Worm (Caenorhabditis elegans) whole organism, L4 larva: ENCODE measurements around the gene B0284.3.
A peak's percentile ranks its signal among the peaks of the same experiment; 100 is the strongest.

Source experiments
- F44E2.7 ChIP-seq: fragments of 200-800 bp; sonication (Bioruptor generic); IDR thresholded peaks from 2 replicates; pipeline ENCODE4 v2.1.2; 2022; ENCODE audit warnings: missing genetic modification characterization, missing compliant biosample characterization
- F49E8.2 ChIP-seq: sonication (generic microtip); optimal IDR thresholded peaks from 2 replicates; lab custom pipeline; 2016; ENCODE audit warnings: missing compliant biosample characterization, mild to moderate bottlenecking, missing genetic modification characterization, borderline replicate concordance
- Y105C5A.15 ChIP-seq: fragments of 200-800 bp; sonication (Bioruptor generic); IDR thresholded peaks from 2 replicates; pipeline ENCODE4 v1.3.6; 2022; ENCODE audit warnings: missing genetic modification characterization, missing compliant biosample characterization
- ZK546.5 ChIP-seq, 2 experiments: sonication (generic microtip); optimal IDR thresholded peaks; 2 replicates each; lab custom pipeline; 2017; ENCODE audit warnings: missing biosample characterization in 2 of 2, missing genetic modification characterization in 2 of 2
- ama-1 ChIP-seq: fragments of 150-350 bp; optimal IDR thresholded peaks from 2 replicates; lab custom pipeline; 2014; ENCODE audit warnings: inconsistent platforms, mixed read lengths
- ceh-44 ChIP-seq: fragments of 200-800 bp; sonication (Bioruptor generic); IDR thresholded peaks from 2 replicates; pipeline ENCODE4 v1.3.6; 2022; ENCODE audit warnings: missing genetic modification reagents, missing genetic modification characterization, missing compliant biosample characterization
- ceh-62 ChIP-seq: sonication (generic microtip); optimal IDR thresholded peaks from 2 replicates; lab custom pipeline; 2017; ENCODE audit warnings: missing biosample characterization, missing genetic modification characterization
- ceh-82 ChIP-seq: sonication (generic microtip); optimal IDR thresholded peaks from 2 replicates; lab custom pipeline; 2017; ENCODE audit warnings: missing biosample characterization, missing genetic modification characterization
- daf-12 ChIP-seq: fragments of 150-350 bp; optimal IDR thresholded peaks from 2 replicates; lab custom pipeline; 2014; ENCODE audit warnings: missing biosample characterization, missing genetic modification reagents, missing genetic modification characterization
- daf-16 ChIP-seq, 3 experiments: sonication (generic microtip); optimal IDR thresholded peaks; 2 replicates each; lab custom pipeline; 2016 to 2017; ENCODE audit warnings: missing genetic modification characterization in 3 of 3, missing genetic modification reagents in 3 of 3, mild to moderate bottlenecking in 2 of 3, missing compliant biosample characterization in 2 of 3, missing biosample characterization in 1 of 3, moderate library complexity in 1 of 3
- daf-19 ChIP-seq: fragments of 200-800 bp; sonication (Bioruptor generic); conservative IDR thresholded peaks from 2 replicates; pipeline ENCODE4 v1.3.6; 2022; ENCODE audit warnings: missing genetic modification characterization, missing compliant biosample characterization
- dmd-6 ChIP-seq: fragments of 200-800 bp; sonication (Bioruptor generic); IDR thresholded peaks from 2 replicates; pipeline ENCODE4 v1.3.6; 2022; ENCODE audit warnings: missing genetic modification reagents, missing genetic modification characterization, missing compliant biosample characterization
- dmd-8 ChIP-seq: fragments of 200-800 bp; sonication (Bioruptor generic); IDR thresholded peaks from 2 replicates; pipeline ENCODE4 v1.3.6; 2022; ENCODE audit warnings: missing genetic modification characterization, missing compliant biosample characterization
- dpl-1 ChIP-seq: fragments of 150-350 bp; optimal IDR thresholded peaks from 2 replicates; lab custom pipeline; 2014; ENCODE audit warnings: missing biosample characterization, missing genetic modification reagents, missing genetic modification characterization
- duxl-1 ChIP-seq: sonication (generic microtip); optimal IDR thresholded peaks from 2 replicates; lab custom pipeline; 2016; ENCODE audit warnings: mild to moderate bottlenecking, missing genetic modification characterization, moderate library complexity, missing compliant biosample characterization; ENCODE audit not compliant: poor library complexity
- dve-1 ChIP-seq: sonication (generic microtip); optimal IDR thresholded peaks from 2 replicates; lab custom pipeline; 2017; ENCODE audit warnings: antibody characterized with exemption, mild to moderate bottlenecking, missing genetic modification characterization, missing compliant biosample characterization; ENCODE audit not compliant: insufficient read depth
- egl-43 ChIP-seq: fragments of 200-800 bp; sonication (Bioruptor generic); IDR thresholded peaks from 2 replicates; pipeline ENCODE4 v1.3.6; 2022; ENCODE audit warnings: missing genetic modification reagents, missing genetic modification characterization, missing compliant biosample characterization
- hif-1 ChIP-seq, 2 experiments: sonication (generic microtip); optimal IDR thresholded peaks; 2 replicates each; lab custom pipeline; 2016 to 2017; ENCODE audit warnings: missing compliant biosample characterization in 2 of 2, missing genetic modification characterization in 2 of 2, missing genetic modification reagents in 2 of 2, missing genotype in 2 of 2, mild to moderate bottlenecking in 1 of 2
- hlh-11 ChIP-seq: fragments of 200-800 bp; sonication (Bioruptor generic); optimal IDR thresholded peaks from 2 replicates; lab custom pipeline; 2018; ENCODE audit warnings: mild to moderate bottlenecking, missing genetic modification characterization, missing compliant biosample characterization
- hlh-30 ChIP-seq: sonication (generic microtip); optimal IDR thresholded peaks from 2 replicates; lab custom pipeline; 2017; ENCODE audit warnings: antibody characterized with exemption, mild to moderate bottlenecking, missing genetic modification characterization, missing compliant biosample characterization; ENCODE audit not compliant: insufficient read depth
- hmg-1.1 ChIP-seq: fragments of 200-800 bp; sonication (Bioruptor generic); IDR thresholded peaks from 2 replicates; pipeline ENCODE4 v1.3.6; 2022; ENCODE audit warnings: missing genetic modification reagents, missing genetic modification characterization, missing compliant biosample characterization
- lin-13 ChIP-seq: fragments of 150-350 bp; optimal IDR thresholded peaks from 2 replicates; lab custom pipeline; 2014; ENCODE audit warnings: missing biosample characterization, missing genetic modification reagents, missing genetic modification characterization
- lin-15B ChIP-seq: fragments of 150-350 bp; sonication (generic microtip); optimal IDR thresholded peaks from 3 replicates; lab custom pipeline; 2014; ENCODE audit warnings: missing biosample characterization, missing genetic modification characterization
- lin-29 ChIP-seq: fragments of 200-800 bp; sonication (Bioruptor generic); IDR thresholded peaks from 2 replicates; pipeline ENCODE4 v1.3.6; 2022; ENCODE audit warnings: missing genetic modification reagents, missing genetic modification characterization, missing compliant biosample characterization
- lin-38 ChIP-seq: fragments of 200-800 bp; sonication (Bioruptor generic); IDR thresholded peaks from 2 replicates; pipeline ENCODE4 v1.3.6; 2022; ENCODE audit warnings: missing genetic modification reagents, missing genetic modification characterization, missing compliant biosample characterization
- lsy-2 ChIP-seq, 2 experiments: fragments of 150-350 bp in 1 of 2; sonication (generic microtip) in 1 of 2; optimal IDR thresholded peaks; 2 replicates each; lab custom pipeline; 2014 to 2017; ENCODE audit warnings: missing biosample characterization in 2 of 2, missing genetic modification characterization in 2 of 2
- madf-9 ChIP-seq: fragments of 200-800 bp; sonication (Bioruptor generic); conservative IDR thresholded peaks from 2 replicates; pipeline ENCODE4 v1.3.6; 2022; ENCODE audit warnings: missing genetic modification reagents, missing genetic modification characterization, missing compliant biosample characterization
- mdl-1 ChIP-seq, 2 experiments: fragments of 150-350 bp in 1 of 2; sonication (generic microtip) in 1 of 2; optimal IDR thresholded peaks; 2 replicates each; lab custom pipeline; 2014 to 2017; ENCODE audit warnings: missing biosample characterization in 2 of 2, missing genetic modification characterization in 2 of 2
- mep-1 ChIP-seq: fragments of 150-350 bp; sonication (generic microtip); optimal IDR thresholded peaks from 3 replicates; lab custom pipeline; 2014; ENCODE audit warnings: missing biosample characterization, missing genetic modification characterization
- mes-2 ChIP-seq: sonication (generic microtip); optimal IDR thresholded peaks from 2 replicates; lab custom pipeline; 2016; ENCODE audit warnings: missing genotype, mild to moderate bottlenecking, missing genetic modification characterization, missing compliant biosample characterization; ENCODE audit not compliant: poor library complexity, severe bottlenecking
- mxl-3 ChIP-seq: fragments of 200-800 bp; sonication (Bioruptor generic); optimal IDR thresholded peaks from 2 replicates; lab custom pipeline; 2018; ENCODE audit warnings: mild to moderate bottlenecking, missing genetic modification characterization, missing compliant biosample characterization
- nhr-10 ChIP-seq: fragments of 150-350 bp; optimal IDR thresholded peaks from 2 replicates; lab custom pipeline; 2014; ENCODE audit warnings: missing biosample characterization, missing genetic modification characterization
- nhr-25 ChIP-seq: sonication (generic microtip); optimal IDR thresholded peaks from 2 replicates; lab custom pipeline; 2017; ENCODE audit warnings: missing genetic modification characterization, mild to moderate bottlenecking, missing compliant biosample characterization, antibody characterized with exemption, moderate library complexity, borderline replicate concordance; ENCODE audit not compliant: insufficient read depth
- nhr-28 ChIP-seq: fragments of 150-350 bp; optimal IDR thresholded peaks from 2 replicates; lab custom pipeline; 2014; ENCODE audit warnings: missing biosample characterization, missing genetic modification characterization
- nhr-48 ChIP-seq: sonication (generic microtip); optimal IDR thresholded peaks from 2 replicates; lab custom pipeline; 2016; ENCODE audit warnings: mild to moderate bottlenecking, missing genetic modification characterization, missing compliant biosample characterization
- nhr-77 ChIP-seq: fragments of 150-350 bp; optimal IDR thresholded peaks from 2 replicates; lab custom pipeline; 2014; ENCODE audit warnings: missing biosample characterization, missing genetic modification characterization
- rbr-2 ChIP-seq: sonication (generic microtip); optimal IDR thresholded peaks from 2 replicates; lab custom pipeline; 2016; ENCODE audit warnings: missing genotype, missing genetic modification characterization, missing compliant biosample characterization
- saeg-2 ChIP-seq: fragments of 200-800 bp; sonication (Bioruptor generic); IDR thresholded peaks from 2 replicates; pipeline ENCODE4 v1.3.6; 2022; ENCODE audit warnings: missing genetic modification reagents, missing genetic modification characterization, missing compliant biosample characterization
- spr-1 ChIP-seq: sonication (generic microtip); optimal IDR thresholded peaks from 2 replicates; lab custom pipeline; 2016; ENCODE audit warnings: mild to moderate bottlenecking, missing genetic modification characterization, missing compliant biosample characterization
- unc-130 ChIP-seq: sonication (generic microtip); optimal IDR thresholded peaks from 2 replicates; lab custom pipeline; 2016; ENCODE audit warnings: missing genetic modification reagents, missing genetic modification characterization, missing compliant biosample characterization
- zfp-2 ChIP-seq: sonication (generic microtip); optimal IDR thresholded peaks from 2 replicates; lab custom pipeline; 2016; ENCODE audit warnings: mild to moderate bottlenecking, missing genetic modification characterization, missing compliant biosample characterization
- zip-11 ChIP-seq: fragments of 200-800 bp; sonication (Bioruptor generic); IDR thresholded peaks from 2 replicates; pipeline ENCODE4 v1.3.6; 2022; ENCODE audit warnings: missing genetic modification characterization, missing compliant biosample characterization
- ztf-7 ChIP-seq: fragments of 150-350 bp; optimal IDR thresholded peaks from 2 replicates; lab custom pipeline; 2014; ENCODE audit warnings: missing biosample characterization, missing genetic modification characterization

B0284.3 gene

ce11 chrIII:4426711-4427218 lies 47.1 kb upstream of the B0284.3 start (continued):
- TF ChIP-seq madf-9 (GFP tag; lab: Robert Waterston, UW) (peak; percentile 85), dmd-8 (GFP tag; lab: Robert Waterston, UW) (peak; percentile 72), F44E2.7 (GFP tag; lab: Robert Waterston, UW) (0 out of 2 replicates have a peak, but pooled peaks have one; percentile 83), egl-43 (peak; percentile 93), lin-29 (peak; percentile 46; the same call in 1 of the 2 replicates), spr-1 (tag; lab: Kevin White, UChicago) (peak; percentile 43)
- TF ChIP-seq, all 104 proteins: peak for 41; not testable (repeated sequence) for 63

ce11 chrIII:4419117-4419978 lies 39.7 kb upstream of the B0284.3 start, which contains the start of the genes R07E5.7 and cku-80:
Gene R07E5.7 (minus strand): TSS chrIII:4419167.
Gene cku-80 (plus strand): TSS chrIII:4419848.
- peak; percentile 19 for TF ChIP-seq lin-13 (GFP tag; lab: Kevin White, UChicago)
- peak; percentile 88 for TF ChIP-seq dpl-1 (GFP tag; lab: Kevin White, UChicago)
- TF ChIP-seq rbr-2: peak; percentile 55
- TF ChIP-seq duxl-1 (tag; lab: Kevin White, UChicago): peak; percentile 25
- no peak for TF ChIP-seq Y105C5A.15
- no peak for TF ChIP-seq nhr-25 (tag; lab: Kevin White, UChicago)
- TF ChIP-seq daf-16 (GFP tag; optimal IDR thresholded peaks at IDR 0.05; lab: Kevin White, UChicago): no peak
- peak; percentile 36 for TF ChIP-seq daf-16 (tag; optimal IDR thresholded peaks at IDR 0.05; lab: Kevin White, UChicago)
- peak; percentile 17 for TF ChIP-seq nhr-77 (tag; lab: Kevin White, UChicago)
- TF ChIP-seq lin-15B: peak; percentile 33
- no peak for TF ChIP-seq ZK546.5 (tag; optimal IDR thresholded peaks at IDR 0.05; lab: Kevin White, UChicago)
- TF ChIP-seq mep-1 (tag; lab: Kevin White, UChicago): peak; percentile 70
- peak; percentile 17 for TF ChIP-seq nhr-48 (tag; lab: Kevin White, UChicago)
- TF ChIP-seq daf-19: 0 out of 2 replicates have a peak, but pooled peaks have one; percentile 35
- no peak for TF ChIP-seq ceh-62
- no peak for TF ChIP-seq zfp-2 (tag; lab: Kevin White, UChicago)
- TF ChIP-seq zip-11 (GFP tag; lab: Robert Waterston, UW): no peak
- no peak for TF ChIP-seq nhr-10
- peak; percentile 27 for TF ChIP-seq ama-1 (lab: Kevin White, UChicago)
- TF ChIP-seq hmg-1.1: peak; percentile 42; the same call in 1 of the 2 replicates
- no peak for TF ChIP-seq mxl-3 (GFP tag; lab: Kevin White, UChicago)
- no peak for TF ChIP-seq unc-130 (GFP tag; lab: Kevin White, UChicago)
- no peak for TF ChIP-seq saeg-2 (GFP tag; lab: Robert Waterston, UW)
- TF ChIP-seq ztf-7 (tag; lab: Kevin White, UChicago): peak; percentile 47
- TF ChIP-seq lsy-2 (tag; optimal IDR thresholded peaks at IDR 0.05; lab: Kevin White, UChicago): peak in 1 of 2 experiments; percentile 80
- TF ChIP-seq hlh-11 (tag; lab: Kevin White, UChicago): peak; percentile 55
- TF ChIP-seq hif-1 (tag; optimal IDR thresholded peaks at IDR 0.05; lab: Kevin White, UChicago): peak in 1 of 2 experiments; percentile 72
- TF ChIP-seq ceh-82: no peak
- peak; percentile 92 for TF ChIP-seq hlh-30 (tag; lab: Kevin White, UChicago)
- TF ChIP-seq mes-2 (tag; lab: Kevin White, UChicago): peak; percentile 76
- peak in 1 of 2 experiments; percentile 15 for TF ChIP-seq mdl-1 (tag; optimal IDR thresholded peaks at IDR 0.05; lab: Kevin White, UChicago)
- peak; percentile 64 for TF ChIP-seq dve-1 (tag; lab: Kevin White, UChicago)
- peak; percentile 39 for TF ChIP-seq nhr-28 (tag; lab: Kevin White, UChicago)
- peak; percentile 70 for TF ChIP-seq lin-38 (GFP tag; lab: Robert Waterston, UW)
- no peak for TF ChIP-seq F49E8.2
- peak; percentile 40; the same call in 1 of the 2 replicates for TF ChIP-seq dmd-6 (GFP tag; lab: Robert Waterston, UW)
- TF ChIP-seq ceh-44 (GFP tag; lab: Robert Waterston, UW): no peak
- no peak for TF ChIP-seq daf-12 (tag; lab: Kevin White, UChicago)
